Worm (Caenorhabditis elegans) whole organism, midembryonic: ENCODE data around the gene M02B7.2.

ENCODE experiments used
- flt-1 ChIP-seq: fragments of 200-800 bp; sonication (Bioruptor generic); IDR thresholded peaks from 2 replicates; pipeline ENCODE4 v1.3.6; 2022; ENCODE audit warnings: missing genetic modification characterization, missing compliant biosample characterization
- klf-2 ChIP-seq: fragments of 200-800 bp; sonication (Bioruptor generic); conservative IDR thresholded peaks from 2 replicates; pipeline ENCODE4 v1.3.6; 2022; ENCODE audit warnings: missing genetic modification reagents, missing genetic modification characterization, missing compliant biosample characterization
- med-1 ChIP-seq: sonication (generic microtip); optimal IDR thresholded peaks from 2 replicates; lab custom pipeline; 2017; ENCODE audit warnings: missing genetic modification characterization, mild to moderate bottlenecking, missing compliant biosample characterization, antibody characterized with exemption, missing genetic modification reagents; ENCODE audit not compliant: insufficient read depth
- ref-1 ChIP-seq: fragments of 200-800 bp; sonication (Bioruptor generic); conservative IDR thresholded peaks from 2 replicates; pipeline ENCODE4 v1.3.6; 2022; ENCODE audit warnings: missing genetic modification reagents, missing genetic modification characterization, missing compliant biosample characterization
- tab-1 ChIP-seq: fragments of 200-800 bp; sonication (Bioruptor generic); IDR thresholded peaks from 2 replicates; pipeline ENCODE4 v1.3.6; 2022; ENCODE audit warnings: missing genetic modification characterization, missing compliant biosample characterization
- ztf-29 ChIP-seq: fragments of 200-800 bp; sonication (Bioruptor generic); IDR thresholded peaks from 2 replicates; pipeline ENCODE4 v1.3.6; 2022; ENCODE audit warnings: missing genetic modification reagents, missing genetic modification characterization, missing compliant biosample characterization

DNA sequence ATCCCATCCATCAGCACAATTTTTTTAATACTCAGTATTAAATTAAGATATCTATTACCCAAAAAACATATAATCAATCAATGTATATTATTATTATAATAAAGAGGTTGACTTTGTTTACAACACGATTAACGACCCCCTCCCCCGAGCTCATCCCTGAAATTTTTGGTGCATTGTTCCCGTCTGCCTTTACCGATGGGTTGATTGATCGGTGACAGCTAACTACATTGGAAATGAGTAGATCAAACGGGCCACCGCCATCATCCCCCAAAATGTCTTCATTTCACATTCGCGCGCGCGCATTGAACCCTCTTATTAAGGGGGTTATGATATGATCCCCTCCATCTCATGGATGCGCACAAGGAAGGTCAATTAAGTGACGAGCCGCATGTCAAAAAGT lies 43.6 kb upstream of the M02B7.2 start:
- TF ChIP-seq flt-1 (GFP tag; lab: Robert Waterston, UW) (no peak), klf-2 (no peak), med-1 (GFP tag; lab: Kevin White, UChicago) (no peak), ref-1 (GFP tag; lab: Robert Waterston, UW) (no peak), ztf-29 (GFP tag; lab: Robert Waterston, UW) (no peak), tab-1 (GFP tag; lab: Robert Waterston, UW) (no peak)
